Worm (Caenorhabditis elegans) whole organism, L4/young adult: ENCODE results near the gene clec-151.

Experiments
- W03F9.2 ChIP-seq: fragments of 150-350 bp; optimal IDR thresholded peaks from 2 replicates; lab custom pipeline; 2014; ENCODE audit warnings: missing biosample characterization, missing genetic modification characterization
- dao-5 ChIP-seq: sonication (generic microtip); optimal IDR thresholded peaks from 2 replicates; lab custom pipeline; 2016; ENCODE audit warnings: missing genotype, missing genetic modification characterization, moderate library complexity, missing compliant biosample characterization

DNA sequence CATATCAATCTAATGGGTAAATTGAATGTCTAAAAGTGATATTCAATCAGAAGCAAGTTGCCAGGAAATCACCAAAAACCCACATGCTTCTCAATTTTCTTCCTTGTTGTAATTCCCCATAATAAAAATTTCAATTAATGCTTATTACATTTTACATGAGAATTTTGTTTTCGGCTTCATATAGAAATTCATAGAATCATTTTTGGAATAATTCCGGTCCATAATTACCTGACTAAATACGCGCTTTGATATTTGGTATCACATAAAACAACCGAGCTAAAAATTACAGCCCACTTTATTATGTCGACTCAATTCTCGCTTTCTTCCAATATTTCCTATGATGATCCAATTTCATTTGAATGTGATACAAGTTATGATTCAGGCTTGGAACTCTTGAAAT, 43.7 kb downstream of the clec-151 start, which contains the start of gene srg-13:
- TF ChIP-seq W03F9.2 (tag; lab: Kevin White, UChicago) (no peak), dao-5 (tag; lab: Kevin White, UChicago) (no peak)
